Fruit fly (Drosophila melanogaster) whole organism, pupa: ENCODE data around the gene CG45101.

ENCODE experiments used
- CG10348 ChIP-seq: fragments of 200-800 bp; sonication (Bioruptor generic); IDR thresholded peaks from 2 replicates; pipeline ENCODE4 v1.3.6; 2022; ENCODE audit warnings: missing biosample characterization, missing genetic modification characterization
- CG12605 ChIP-seq: fragments of 200-800 bp; sonication (Bioruptor generic); IDR thresholded peaks from 2 replicates; pipeline ENCODE4 v1.3.6; 2022; ENCODE audit warnings: missing biosample characterization, missing genetic modification characterization
- CG13204 ChIP-seq: fragments of 200-800 bp; sonication (Bioruptor generic); optimal IDR thresholded peaks from 2 replicates; lab custom pipeline; 2018; ENCODE audit warnings: missing biosample characterization, mild to moderate bottlenecking, missing genetic modification characterization, moderate library complexity
- CG14655 ChIP-seq: fragments of 200-800 bp; sonication (Bioruptor generic); optimal IDR thresholded peaks from 3 replicates; lab custom pipeline; 2017; ENCODE audit warnings: mild to moderate bottlenecking, missing biosample characterization, missing genetic modification reagents, missing genetic modification characterization
- CG15710 ChIP-seq: fragments of 200-800 bp; sonication (Bioruptor generic); optimal IDR thresholded peaks from 2 replicates; lab custom pipeline; 2018; ENCODE audit warnings: missing biosample characterization, mild to moderate bottlenecking, missing genetic modification characterization, moderate library complexity
- CG17806 ChIP-seq: fragments of 200-800 bp; sonication (Bioruptor generic); optimal IDR thresholded peaks from 2 replicates; lab custom pipeline; 2018; ENCODE audit warnings: missing biosample characterization, mild to moderate bottlenecking, missing genetic modification characterization, moderate library complexity
- CG32121 ChIP-seq: fragments of 200-800 bp; sonication (Bioruptor generic); IDR thresholded peaks from 2 replicates; pipeline ENCODE4 v1.3.6; 2022; ENCODE audit warnings: missing biosample characterization, missing genetic modification characterization
- CG34367 ChIP-seq: fragments of 200-800 bp; sonication (Bioruptor generic); optimal IDR thresholded peaks from 2 replicates; lab custom pipeline; 2018; ENCODE audit warnings: missing biosample characterization, mild to moderate bottlenecking, missing genetic modification characterization
- CG4496 ChIP-seq: fragments of 200-800 bp; sonication (Bioruptor generic); IDR thresholded peaks from 3 replicates; pipeline ENCODE4 v1.3.6; 2022; ENCODE audit warnings: missing biosample characterization, missing genetic modification characterization
- CG8159 ChIP-seq: fragments of 200-800 bp; sonication (Bioruptor generic); optimal IDR thresholded peaks from 3 replicates; lab custom pipeline; 2018; ENCODE audit warnings: missing biosample characterization, mild to moderate bottlenecking, missing genetic modification characterization, moderate library complexity
- CG8301 ChIP-seq: fragments of 200-800 bp; sonication (Bioruptor generic); optimal IDR thresholded peaks from 2 replicates; lab custom pipeline; 2018; ENCODE audit warnings: missing biosample characterization, mild to moderate bottlenecking, missing genetic modification characterization
- CG9948 ChIP-seq: fragments of 200-800 bp; sonication (Bioruptor generic); optimal IDR thresholded peaks from 2 replicates; lab custom pipeline; 2018; ENCODE audit warnings: missing biosample characterization, mild to moderate bottlenecking, missing genetic modification characterization, moderate library complexity
- D1 ChIP-seq: fragments of 200-800 bp; sonication (Bioruptor generic); optimal IDR thresholded peaks from 2 replicates; lab custom pipeline; 2018; ENCODE audit warnings: missing biosample characterization, mild to moderate bottlenecking, missing genetic modification characterization, moderate library complexity
- EcR ChIP-seq: fragments of 200-800 bp; sonication (Bioruptor generic); optimal IDR thresholded peaks from 3 replicates; lab custom pipeline; 2019; ENCODE audit warnings: missing biosample characterization, missing genetic modification characterization, mild to moderate bottlenecking, moderate library complexity, missing genetic modification reagents
- Ets98B ChIP-seq: fragments of 200-800 bp; sonication (Bioruptor generic); IDR thresholded peaks from 2 replicates; pipeline ENCODE4 v1.3.6; 2022; ENCODE audit warnings: missing biosample characterization, missing genetic modification characterization
- Pif1A ChIP-seq: fragments of 200-800 bp; sonication (Bioruptor generic); optimal IDR thresholded peaks from 3 replicates; lab custom pipeline; 2016; ENCODE audit warnings: missing biosample characterization, missing genetic modification characterization
- Pif1B ChIP-seq: fragments of 200-800 bp; sonication (Bioruptor generic); optimal IDR thresholded peaks from 3 replicates; lab custom pipeline; 2016; ENCODE audit warnings: missing biosample characterization, missing genetic modification characterization
- Snoo ChIP-seq: fragments of 200-800 bp; sonication (Bioruptor generic); optimal IDR thresholded peaks from 3 replicates; lab custom pipeline; 2017; ENCODE audit warnings: missing biosample characterization, mild to moderate bottlenecking, missing genetic modification characterization, inconsistent platforms
- fd96Ca ChIP-seq: fragments of 200-800 bp; sonication (Bioruptor generic); IDR thresholded peaks from 3 replicates; pipeline ENCODE4 v1.3.6; 2022; ENCODE audit warnings: missing biosample characterization, missing genetic modification characterization
- gl ChIP-seq: fragments of 200-800 bp; sonication (Bioruptor generic); optimal IDR thresholded peaks from 2 replicates; lab custom pipeline; 2018; ENCODE audit warnings: missing biosample characterization, mild to moderate bottlenecking, missing genetic modification characterization
- rn ChIP-seq: fragments of 200-800 bp; sonication (Bioruptor generic); IDR thresholded peaks from 2 replicates; pipeline ENCODE4 v1.3.6; 2022; ENCODE audit warnings: missing biosample characterization, missing genetic modification characterization

CG45101 gene

DNA sequence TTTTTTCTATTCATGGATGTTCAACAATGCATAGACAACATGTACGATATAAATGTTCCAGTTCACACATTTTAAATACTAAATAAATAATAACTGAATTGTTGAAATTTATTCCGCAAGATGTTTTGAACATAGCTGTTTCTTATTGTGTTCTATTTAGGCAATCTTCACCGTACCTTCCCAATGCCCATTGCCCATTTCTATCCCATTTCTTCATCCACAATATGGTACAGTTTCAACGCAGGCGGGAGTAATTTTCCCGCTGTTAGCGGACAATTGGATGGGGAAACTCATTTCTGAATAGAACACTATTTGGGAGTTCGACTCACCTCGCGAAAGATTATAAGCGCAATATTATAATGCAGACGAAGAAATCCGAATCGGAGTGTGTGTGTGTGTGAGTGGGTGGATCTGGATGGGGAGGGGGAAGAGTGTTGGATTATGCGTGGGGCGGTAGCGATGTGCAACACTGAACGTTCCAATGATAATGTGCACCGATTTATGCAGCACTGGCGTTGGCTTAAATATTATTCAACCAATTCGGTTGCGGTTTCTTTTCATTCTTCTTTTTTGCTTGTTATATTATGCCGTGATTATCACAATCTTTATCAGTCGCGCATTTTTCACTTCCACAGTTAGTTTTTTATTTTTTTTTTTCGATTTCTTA, 27.3 kb downstream of the CG45101 start:
- TF ChIP-seq CG15710 (tag; lab: Kevin White, UChicago) (peak; percentile 23), CG4496 (GFP tag; lab: Robert Waterston, UW) (peak; percentile 50), CG12605 (0 out of 2 replicates have a peak, but pooled peaks have one; percentile 21), Ets98B (GFP tag; lab: Robert Waterston, UW) (peak; percentile 49), CG17806 (tag; lab: Kevin White, UChicago) (no peak), CG10348 (no peak), CG32121 (GFP tag; lab: Robert Waterston, UW) (peak; percentile 57; the same call in 1 of the 2 replicates), rn (GFP tag; lab: Robert Waterston, UW) (no peak), CG14655 (GFP tag; lab: Kevin White, UChicago) (peak; percentile 33), D1 (tag; lab: Kevin White, UChicago) (no peak), gl (tag; lab: Kevin White, UChicago) (no peak), CG8301 (tag; lab: Kevin White, UChicago) (peak; percentile 4), Snoo (tag; lab: Kevin White, UChicago) (peak; percentile 60), Pif1B (GFP tag; lab: Kevin White, UChicago) (peak; percentile 50), EcR (no peak), fd96Ca (GFP tag; lab: Robert Waterston, UW) (peak; percentile 52; the same call in 1 of the 3 replicates), CG9948 (tag; lab: Kevin White, UChicago) (no peak), CG13204 (peak; percentile 34), CG8159 (tag; lab: Kevin White, UChicago) (peak; percentile 25), Pif1A (GFP tag; lab: Kevin White, UChicago) (peak; percentile 36), CG34367 (tag; lab: Kevin White, UChicago) (no peak)

DNA sequence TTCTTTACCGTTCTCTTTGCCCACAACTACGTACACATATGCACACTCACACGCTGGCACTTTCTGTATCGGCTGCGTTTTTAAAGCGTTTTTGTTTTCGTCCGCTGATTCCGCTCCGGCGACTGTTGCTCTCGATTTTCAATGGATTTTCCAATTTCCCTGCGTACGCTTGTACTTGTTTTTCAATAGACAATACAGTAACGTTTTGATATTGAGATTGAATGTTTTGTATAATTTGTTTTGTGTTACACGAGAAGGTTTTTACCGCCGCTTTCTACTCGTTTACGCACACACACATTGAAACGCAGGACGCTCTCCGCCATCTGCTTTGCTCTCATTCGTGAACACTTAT, 27.8 kb downstream of the CG45101 start:
- TF ChIP-seq gl (tag; lab: Kevin White, UChicago), result no peak
- no peak for TF ChIP-seq EcR
- no peak for TF ChIP-seq Ets98B (GFP tag; lab: Robert Waterston, UW)
- no peak for TF ChIP-seq CG13204
- TF ChIP-seq Pif1B (GFP tag; lab: Kevin White, UChicago), result no peak
- no peak for TF ChIP-seq CG9948 (tag; lab: Kevin White, UChicago)
- no peak for TF ChIP-seq CG17806 (tag; lab: Kevin White, UChicago)
- TF ChIP-seq fd96Ca (GFP tag; lab: Robert Waterston, UW), result no peak
- no peak for TF ChIP-seq CG8159 (tag; lab: Kevin White, UChicago)
- TF ChIP-seq Snoo (tag; lab: Kevin White, UChicago), result no peak
- TF ChIP-seq Pif1A (GFP tag; lab: Kevin White, UChicago), result no peak
- TF ChIP-seq rn (GFP tag; lab: Robert Waterston, UW), result no peak
- no peak for TF ChIP-seq CG34367 (tag; lab: Kevin White, UChicago)
- no peak for TF ChIP-seq CG15710 (tag; lab: Kevin White, UChicago)
- no peak for TF ChIP-seq CG14655 (GFP tag; lab: Kevin White, UChicago)
- TF ChIP-seq D1 (tag; lab: Kevin White, UChicago), result no peak
- TF ChIP-seq CG4496 (GFP tag; lab: Robert Waterston, UW), result no peak
- TF ChIP-seq CG32121 (GFP tag; lab: Robert Waterston, UW), result no peak
- TF ChIP-seq CG12605, result no peak

- TF ChIP-seq fd96Ca (GFP tag; lab: Robert Waterston, UW) (peak; percentile 69), Snoo (tag; lab: Kevin White, UChicago) (peak; percentile 20), CG32121 (GFP tag; lab: Robert Waterston, UW) (peak; percentile 38; the same call in 1 of the 2 replicates), CG10348 (no peak), Pif1A (GFP tag; lab: Kevin White, UChicago) (peak; percentile 44), CG34367 (tag; lab: Kevin White, UChicago) (no peak), CG4496 (GFP tag; lab: Robert Waterston, UW) (peak; percentile 50; the same call in 2 of the 3 replicates), CG12605 (no peak), EcR (no peak), CG17806 (tag; lab: Kevin White, UChicago) (peak; percentile 14), gl (tag; lab: Kevin White, UChicago) (no peak), CG14655 (GFP tag; lab: Kevin White, UChicago) (peak; percentile 21), Pif1B (GFP tag; lab: Kevin White, UChicago) (peak; percentile 44), CG8159 (tag; lab: Kevin White, UChicago) (peak; percentile 41), CG15710 (tag; lab: Kevin White, UChicago) (peak; percentile 42), Ets98B (GFP tag; lab: Robert Waterston, UW) (peak; percentile 77), D1 (tag; lab: Kevin White, UChicago) (peak; percentile 57), CG13204 (no peak), rn (GFP tag; lab: Robert Waterston, UW) (0 out of 2 replicates have a peak, but pooled peaks have one; percentile 10), CG9948 (tag; lab: Kevin White, UChicago) (no peak), CG8301 (tag; lab: Kevin White, UChicago) (peak; percentile 5)
Measured at dm6 chr3L:11093046-11093520, 28.3 kb downstream of the CG45101 start, which contains the start of gene JIL-1. JIL-1 (minus strand) TSS chr3L:11093193.

DNA sequence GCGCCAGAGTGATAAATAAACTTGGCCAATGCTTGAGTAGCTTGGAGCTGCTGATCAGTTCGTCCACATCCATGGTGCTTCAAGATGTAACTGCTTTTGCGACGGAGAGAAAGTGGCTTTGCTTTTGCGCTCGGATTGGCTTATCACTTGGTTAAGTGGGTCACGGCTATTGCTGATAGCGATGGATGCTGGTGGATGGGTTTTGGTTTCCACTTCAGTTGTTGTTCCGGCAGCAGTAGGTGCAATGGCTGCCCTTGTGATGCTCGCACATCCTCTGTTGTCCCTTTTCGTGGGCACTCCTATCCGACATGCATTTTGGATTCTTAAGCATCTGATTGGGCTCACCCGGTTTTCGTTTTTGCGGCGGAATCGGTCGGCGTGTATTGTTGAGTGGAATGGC, 29.5 kb downstream of the CG45101 start:
- TF ChIP-seq CG17806 (tag; lab: Kevin White, UChicago), result no peak
- peak; percentile 56 for TF ChIP-seq EcR
- TF ChIP-seq CG8159 (tag; lab: Kevin White, UChicago), result no peak
- no peak for TF ChIP-seq CG13204
- TF ChIP-seq rn (GFP tag; lab: Robert Waterston, UW), result no peak
- no peak for TF ChIP-seq CG34367 (tag; lab: Kevin White, UChicago)
- no peak for TF ChIP-seq CG14655 (GFP tag; lab: Kevin White, UChicago)
